Fruit fly (Drosophila melanogaster) whole organism, embryonic: ENCODE results near the gene CG10252.

Experiments
- CG10959 ChIP-seq: fragments of 200-800 bp; sonication (Bioruptor generic); IDR thresholded peaks from 2 replicates; pipeline ENCODE4 v1.3.6; 2022; ENCODE audit warnings: missing biosample characterization, missing genetic modification characterization
- CG11560 ChIP-seq: fragments of 200-800 bp; sonication (Bioruptor generic); IDR thresholded peaks from 3 replicates; pipeline ENCODE4 v1.3.6; 2022; ENCODE audit warnings: missing biosample characterization, missing genetic modification characterization
- CG11723 ChIP-seq: fragments of 200-800 bp; sonication (Bioruptor generic); optimal IDR thresholded peaks from 2 replicates; lab custom pipeline; 2017; ENCODE audit warnings: missing biosample characterization, mild to moderate bottlenecking, missing genetic modification characterization
- CG12659 ChIP-seq: fragments of 200-800 bp; sonication (Bioruptor generic); optimal IDR thresholded peaks from 3 replicates; lab custom pipeline; 2017; ENCODE audit warnings: mild to moderate bottlenecking, missing biosample characterization, missing genetic modification reagents, missing genetic modification characterization
- CG12942 ChIP-seq: fragments of 200-800 bp; sonication (Bioruptor generic); optimal IDR thresholded peaks from 3 replicates; lab custom pipeline; 2016; ENCODE audit warnings: missing biosample characterization, missing genetic modification characterization
- CG15011 ChIP-seq: fragments of 200-800 bp; sonication (Bioruptor generic); optimal IDR thresholded peaks from 3 replicates; lab custom pipeline; 2018; ENCODE audit warnings: missing biosample characterization, mild to moderate bottlenecking, missing genetic modification characterization
- CG17359 ChIP-seq: fragments of 200-800 bp; sonication (Bioruptor generic); optimal IDR thresholded peaks from 3 replicates; lab custom pipeline; 2018; ENCODE audit warnings: missing biosample characterization, mild to moderate bottlenecking, missing genetic modification characterization, moderate library complexity
- CG18764 ChIP-seq: fragments of 200-800 bp; sonication (Bioruptor generic); optimal IDR thresholded peaks from 3 replicates; lab custom pipeline; 2016; ENCODE audit warnings: missing biosample characterization, missing genetic modification characterization
- CG3163 ChIP-seq: fragments of 200-800 bp; sonication (Bioruptor generic); optimal IDR thresholded peaks from 3 replicates; lab custom pipeline; 2016; ENCODE audit warnings: missing biosample characterization, missing genetic modification characterization
- CG8089 ChIP-seq: fragments of 200-800 bp; sonication (Bioruptor generic); optimal IDR thresholded peaks from 3 replicates; lab custom pipeline; 2016; ENCODE audit warnings: missing biosample characterization, missing genetic modification characterization
- CG8290 ChIP-seq, 3 experiments: fragments of 200-800 bp; sonication (Bioruptor generic); optimal IDR thresholded peaks; 2 replicates each; lab custom pipeline; 2016 to 2019; ENCODE audit warnings: missing biosample characterization in 3 of 3, missing genetic modification characterization in 3 of 3, mild to moderate bottlenecking in 2 of 3, moderate library complexity in 1 of 3
- CG8388 ChIP-seq: fragments of 200-800 bp; sonication (Bioruptor generic); optimal IDR thresholded peaks from 2 replicates; lab custom pipeline; 2019; ENCODE audit warnings: missing biosample characterization, mild to moderate bottlenecking, missing genetic modification characterization, moderate library complexity
- CG8924 ChIP-seq: fragments of 200-800 bp; optimal IDR thresholded peaks from 3 replicates; lab custom pipeline; 2019; ENCODE audit warnings: missing biosample characterization, mild to moderate bottlenecking, missing genetic modification characterization, moderate library complexity
- CG9797 ChIP-seq: fragments of 200-800 bp; sonication (Bioruptor generic); optimal IDR thresholded peaks from 3 replicates; lab custom pipeline; 2018; ENCODE audit warnings: missing biosample characterization, mild to moderate bottlenecking, missing genetic modification characterization
- CG9932 ChIP-seq: fragments of 200-800 bp; sonication (Bioruptor generic); IDR thresholded peaks from 2 replicates; pipeline ENCODE4 v1.3.6; 2022; ENCODE audit warnings: missing biosample characterization, missing genetic modification characterization
- CHES-1-like ChIP-seq: fragments of 200-800 bp; sonication (Bioruptor generic); optimal IDR thresholded peaks from 2 replicates; lab custom pipeline; 2016; ENCODE audit warnings: missing biosample characterization, missing genetic modification characterization
- Chrac-16 ChIP-seq: fragments of 200-800 bp; sonication (Bioruptor generic); optimal IDR thresholded peaks from 3 replicates; lab custom pipeline; 2016; ENCODE audit warnings: missing biosample characterization, missing genetic modification characterization
- Dref ChIP-seq: fragments of 200-800 bp; sonication (Bioruptor generic); IDR thresholded peaks from 2 replicates; pipeline ENCODE4 v1.3.6; 2022; ENCODE audit warnings: missing biosample characterization, missing genetic modification characterization
- Ets97D ChIP-seq: fragments of 200-800 bp; sonication (Bioruptor generic); optimal IDR thresholded peaks from 3 replicates; lab custom pipeline; 2016; ENCODE audit warnings: missing biosample characterization, missing genetic modification characterization
- Fer3 ChIP-seq: fragments of 200-800 bp; sonication (Bioruptor generic); optimal IDR thresholded peaks from 2 replicates; lab custom pipeline; 2018; ENCODE audit warnings: missing biosample characterization, mild to moderate bottlenecking, missing genetic modification characterization, moderate library complexity
- Hr51 ChIP-seq, 2 experiments: fragments of 200-800 bp; sonication (Bioruptor generic); optimal IDR thresholded peaks; 2 replicates in 1 of 2; 3 replicates in 1 of 2; lab custom pipeline; 2016 to 2018; ENCODE audit warnings: missing biosample characterization in 2 of 2, missing genetic modification characterization in 2 of 2, mild to moderate bottlenecking in 1 of 2, moderate library complexity in 1 of 2
- Kr ChIP-seq: fragments of 200-800 bp; sonication (Bioruptor generic); optimal IDR thresholded peaks from 2 replicates; lab custom pipeline; 2017; ENCODE audit warnings: missing biosample characterization, mild to moderate bottlenecking, missing genetic modification characterization
- Ptx1 ChIP-seq: fragments of 200-800 bp; sonication (Bioruptor generic); IDR thresholded peaks from 2 replicates; pipeline ENCODE4 v1.3.6; 2022; ENCODE audit warnings: missing biosample characterization, missing genetic modification characterization
- Vsx1 ChIP-seq: fragments of 200-800 bp; sonication (Bioruptor generic); optimal IDR thresholded peaks from 2 replicates; lab custom pipeline; 2017; ENCODE audit warnings: missing biosample characterization, mild to moderate bottlenecking, missing genetic modification characterization, missing genetic modification reagents
- Xbp1 ChIP-seq: fragments of 200-800 bp; sonication (Bioruptor generic); optimal IDR thresholded peaks from 3 replicates; lab custom pipeline; 2016; ENCODE audit warnings: missing biosample characterization, mild to moderate bottlenecking, missing genetic modification characterization
- YL-1 ChIP-seq: fragments of 200-800 bp; sonication (Bioruptor generic); optimal IDR thresholded peaks from 3 replicates; lab custom pipeline; 2017; ENCODE audit warnings: missing biosample characterization, mild to moderate bottlenecking, missing genetic modification characterization
- btn ChIP-seq: fragments of 200-800 bp; sonication (Bioruptor generic); optimal IDR thresholded peaks from 2 replicates; lab custom pipeline; 2016; ENCODE audit warnings: missing biosample characterization, missing genetic modification characterization
- chif ChIP-seq, 2 experiments: fragments of 200-800 bp; sonication (Bioruptor generic); optimal IDR thresholded peaks; 3 replicates each; lab custom pipeline; 2016; ENCODE audit warnings: missing biosample characterization in 2 of 2, missing genetic modification characterization in 2 of 2
- chinmo ChIP-seq: fragments of 200-800 bp; sonication (Bioruptor generic); IDR thresholded peaks from 4 replicates; pipeline ENCODE4 v1.3.6; 2022; ENCODE audit warnings: missing biosample characterization, missing genetic modification characterization; ENCODE audit not compliant: partially characterized antibody
- crp ChIP-seq, 2 experiments: fragments of 200-800 bp; sonication (Bioruptor generic); optimal IDR thresholded peaks; 2 replicates in 1 of 2; 3 replicates in 1 of 2; lab custom pipeline; 2017; ENCODE audit warnings: missing biosample characterization in 2 of 2, missing genetic modification characterization in 2 of 2, mild to moderate bottlenecking in 1 of 2, moderate library complexity in 1 of 2
- dmrt11E ChIP-seq: fragments of 200-800 bp; sonication (Bioruptor generic); optimal IDR thresholded peaks from 3 replicates; lab custom pipeline; 2018; ENCODE audit warnings: missing biosample characterization, mild to moderate bottlenecking, missing genetic modification characterization, moderate library complexity
- ems ChIP-seq: fragments of 200-800 bp; sonication (Bioruptor generic); optimal IDR thresholded peaks from 3 replicates; lab custom pipeline; 2016; ENCODE audit warnings: missing biosample characterization, missing genetic modification characterization
- exex ChIP-seq: fragments of 200-800 bp; sonication (Bioruptor generic); optimal IDR thresholded peaks from 4 replicates; lab custom pipeline; 2018; ENCODE audit warnings: missing biosample characterization, mild to moderate bottlenecking, missing genetic modification characterization, moderate library complexity
- eyg ChIP-seq: fragments of 200-800 bp; sonication (Bioruptor generic); optimal IDR thresholded peaks from 3 replicates; lab custom pipeline; 2016; ENCODE audit warnings: missing biosample characterization, missing genetic modification characterization
- fru ChIP-seq: fragments of >200 bp; optimal IDR thresholded peaks from 2 replicates; lab custom pipeline; 2017
- ftz-f1 ChIP-seq: fragments of 200-800 bp; sonication (Bioruptor generic); optimal IDR thresholded peaks from 2 replicates; lab custom pipeline; 2016; ENCODE audit warnings: missing biosample characterization, missing genetic modification characterization
- gro ChIP-seq: fragments of 200-800 bp; sonication (Bioruptor generic); optimal IDR thresholded peaks from 2 replicates; lab custom pipeline; 2016; ENCODE audit warnings: missing biosample characterization, missing genetic modification characterization
- gt ChIP-seq: fragments of 200-800 bp; sonication (Bioruptor generic); IDR thresholded peaks from 2 replicates; pipeline ENCODE4 v1.3.6; 2022; ENCODE audit warnings: missing biosample characterization, missing genetic modification characterization
- ken ChIP-seq: fragments of 200-800 bp; sonication (Bioruptor generic); IDR thresholded peaks from 3 replicates; pipeline ENCODE4 v1.3.6; 2022; ENCODE audit warnings: missing biosample characterization, missing genetic modification characterization
- knrl ChIP-seq: fragments of 200-800 bp; sonication (Bioruptor generic); IDR thresholded peaks from 3 replicates; pipeline ENCODE4 v1.3.6; 2022; ENCODE audit warnings: missing biosample characterization, missing genetic modification characterization; ENCODE audit not compliant: partially characterized antibody
- lilli ChIP-seq: fragments of 200-800 bp; sonication (Bioruptor generic); optimal IDR thresholded peaks from 3 replicates; lab custom pipeline; 2016; ENCODE audit warnings: missing biosample characterization, missing genetic modification characterization
- mam ChIP-seq: fragments of 200-800 bp; sonication (Bioruptor generic); optimal IDR thresholded peaks from 3 replicates; lab custom pipeline; 2016; ENCODE audit warnings: missing biosample characterization, missing genetic modification characterization
- nerfin-2 ChIP-seq: fragments of 200-800 bp; sonication (Bioruptor generic); IDR thresholded peaks from 2 replicates; pipeline ENCODE4 v1.3.6; 2022; ENCODE audit warnings: missing biosample characterization, missing genetic modification characterization; ENCODE audit not compliant: partially characterized antibody
- pho ChIP-seq: fragments of 200-800 bp; sonication (Bioruptor generic); optimal IDR thresholded peaks from 2 replicates; lab custom pipeline; 2016; ENCODE audit warnings: missing biosample characterization, missing genetic modification characterization
- pum ChIP-seq: fragments of 200-800 bp; sonication (Bioruptor generic); optimal IDR thresholded peaks from 2 replicates; lab custom pipeline; 2016; ENCODE audit warnings: missing biosample characterization, missing genetic modification characterization
- so ChIP-seq: fragments of 200-800 bp; sonication (Bioruptor generic); IDR thresholded peaks from 3 replicates; pipeline ENCODE4 v1.3.6; 2022; ENCODE audit warnings: missing biosample characterization, missing genetic modification characterization
- sob ChIP-seq: fragments of 200-800 bp; sonication (Bioruptor generic); IDR thresholded peaks from 2 replicates; pipeline ENCODE4 v1.3.6; 2022; ENCODE audit warnings: missing biosample characterization, missing genetic modification characterization
- sr ChIP-seq: fragments of 200-800 bp; sonication (Bioruptor generic); IDR thresholded peaks from 3 replicates; pipeline ENCODE4 v1.3.6; 2022; ENCODE audit warnings: missing biosample characterization, missing genetic modification characterization
- trh ChIP-seq: fragments of 200-800 bp; sonication (Bioruptor generic); optimal IDR thresholded peaks from 2 replicates; lab custom pipeline; 2016; ENCODE audit warnings: missing biosample characterization, missing genetic modification characterization
- vfl ChIP-seq: fragments of 200-800 bp; sonication (Bioruptor generic); optimal IDR thresholded peaks from 2 replicates; lab custom pipeline; 2016; ENCODE audit warnings: missing biosample characterization, missing genetic modification characterization
- wdn ChIP-seq: fragments of 200-800 bp; sonication (Bioruptor generic); IDR thresholded peaks from 2 replicates; pipeline ENCODE4 v1.3.6; 2022; ENCODE audit warnings: missing biosample characterization, missing genetic modification characterization

The CG10252 gene

DNA sequence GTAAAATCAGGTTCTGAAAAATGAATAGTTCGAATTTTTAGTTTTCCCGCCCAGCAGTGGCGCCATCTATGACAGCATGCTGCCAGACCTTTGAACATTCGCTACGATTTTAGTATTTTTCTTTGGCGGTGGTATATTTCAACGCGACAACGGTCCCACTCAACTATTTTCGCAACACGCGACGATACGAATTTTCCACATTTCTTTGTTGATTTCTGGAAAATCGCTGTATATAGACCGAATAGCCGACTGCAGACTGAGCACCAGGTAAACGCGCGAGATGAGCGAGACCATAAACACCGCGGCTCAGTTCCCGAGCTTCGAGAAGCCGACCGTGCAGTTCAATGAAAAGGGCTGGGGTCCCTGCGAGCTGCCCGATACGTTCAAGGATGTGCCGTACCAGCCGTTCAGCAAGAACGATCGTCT lies 16.1 kb downstream of the CG10252 start, which contains the start of gene eIF3d1 (continued):
- peak; percentile 10 for TF ChIP-seq CG18764
- TF ChIP-seq CG3163 (GFP tag; lab: Kevin White, UChicago), result peak; percentile 36
- TF ChIP-seq eyg, result no peak
- TF ChIP-seq gro (GFP tag; lab: Kevin White, UChicago), result peak; percentile 44
- TF ChIP-seq CG12942 (GFP tag; lab: Kevin White, UChicago), result peak; percentile 3
- TF ChIP-seq fru (lab: Kevin White, UChicago), result no peak
- TF ChIP-seq Ets97D, result peak; percentile 77
- TF ChIP-seq CG8924 (tag; lab: Kevin White, UChicago), result no peak
- TF ChIP-seq Ptx1 (GFP tag; lab: Robert Waterston, UW), result 0 out of 2 replicates have a peak, but pooled peaks have one; percentile 17
- TF ChIP-seq pum (GFP tag; lab: Kevin White, UChicago), result peak; percentile 26
- peak; percentile 42; the same call in 1 of the 2 replicates for TF ChIP-seq Dref (GFP tag; lab: Robert Waterston, UW)
- no peak for TF ChIP-seq CG10959
- TF ChIP-seq ems, result peak; percentile 8
- TF ChIP-seq vfl (GFP tag; lab: Kevin White, UChicago), result no peak
- TF ChIP-seq chinmo, result no peak
- peak; percentile 46; the same call in 1 of the 3 replicates for TF ChIP-seq CG11560
- peak; percentile 32; the same call in 1 of the 3 replicates for TF ChIP-seq knrl (GFP tag; lab: Robert Waterston, UW)
- TF ChIP-seq Xbp1 (GFP tag; lab: Kevin White, UChicago), result peak; percentile 55
- TF ChIP-seq chif (GFP tag; optimal IDR thresholded peaks at IDR 0.05; lab: Kevin White, UChicago), result peak; percentile 12 to 25
- TF ChIP-seq CG8089, result no peak
- no peak for TF ChIP-seq Vsx1 (GFP tag; lab: Kevin White, UChicago)
- no peak for TF ChIP-seq CG8388 (GFP tag; lab: Kevin White, UChicago)
- peak; percentile 40 for TF ChIP-seq ftz-f1 (GFP tag; lab: Kevin White, UChicago)
- no peak for TF ChIP-seq wdn
- no peak for TF ChIP-seq btn (GFP tag; lab: Kevin White, UChicago)
- no peak for TF ChIP-seq Hr51 (GFP tag; optimal IDR thresholded peaks at IDR 0.05; lab: Kevin White, UChicago)
- TF ChIP-seq crp (GFP tag; optimal IDR thresholded peaks at IDR 0.05; lab: Kevin White, UChicago), result peak in 1 of 2 experiments; percentile 11
- no peak for TF ChIP-seq Fer3
- no peak for TF ChIP-seq CG17359 (tag; lab: Kevin White, UChicago)
- no peak for TF ChIP-seq pho (GFP tag; lab: Kevin White, UChicago)
- peak; percentile 12 for TF ChIP-seq CG8290 (GFP tag; optimal IDR thresholded peaks at IDR 0.05; lab: Kevin White, UChicago)
- TF ChIP-seq CG8290 (tag; optimal IDR thresholded peaks at IDR 0.05; lab: Kevin White, UChicago), result no peak
- peak; percentile 20 for TF ChIP-seq Chrac-16 (GFP tag; lab: Kevin White, UChicago)
- TF ChIP-seq YL-1 (GFP tag; lab: Kevin White, UChicago), result peak; percentile 90
- TF ChIP-seq dmrt11E (tag; lab: Kevin White, UChicago), result peak; percentile 16
- TF ChIP-seq CG11723 (GFP tag; lab: Kevin White, UChicago), result no peak
- TF ChIP-seq CG9797 (GFP tag; lab: Kevin White, UChicago), result peak; percentile 99
- TF ChIP-seq trh (GFP tag; lab: Kevin White, UChicago), result no peak
- no peak for TF ChIP-seq sob (GFP tag; lab: Robert Waterston, UW)
- TF ChIP-seq sr (GFP tag; lab: Robert Waterston, UW), result no peak
- TF ChIP-seq CG12659 (GFP tag; lab: Kevin White, UChicago), result peak; percentile 29
- no peak for TF ChIP-seq Kr (GFP tag; lab: Kevin White, UChicago)
- TF ChIP-seq lilli (GFP tag; lab: Kevin White, UChicago), result peak; percentile 29
- TF ChIP-seq CHES-1-like (GFP tag; lab: Kevin White, UChicago), result peak; percentile 64
- TF ChIP-seq nerfin-2 (GFP tag; lab: Robert Waterston, UW), result no peak
- no peak for TF ChIP-seq so (GFP tag; lab: Robert Waterston, UW)
- peak; percentile 44; the same call in 1 of the 3 replicates for TF ChIP-seq ken
- TF ChIP-seq exex (tag; lab: Kevin White, UChicago), result no peak
- TF ChIP-seq mam, result peak; percentile 18
- no peak for TF ChIP-seq CG15011 (GFP tag; lab: Kevin White, UChicago)
- TF ChIP-seq gt (GFP tag; lab: Robert Waterston, UW), result no peak
- TF ChIP-seq CG9932 (GFP tag; lab: Robert Waterston, UW), result peak; percentile 22; the same call in 1 of the 2 replicates
